Fruit fly (Drosophila melanogaster) whole organism, prepupa: ENCODE measurements around the gene CG16965.

Source experiments
- Blimp-1 ChIP-seq: fragments of 200-800 bp; sonication (Bioruptor generic); optimal IDR thresholded peaks from 3 replicates; lab custom pipeline; 2017; ENCODE audit warnings: missing biosample characterization, missing genetic modification characterization, mild to moderate bottlenecking, moderate library complexity, missing genetic modification reagents
- CG10631 ChIP-seq: fragments of 200-800 bp; sonication (Bioruptor generic); optimal IDR thresholded peaks from 2 replicates; lab custom pipeline; 2016; ENCODE audit warnings: missing biosample characterization, missing genetic modification characterization
- CG10669 ChIP-seq: fragments of 200-800 bp; sonication (Bioruptor generic); optimal IDR thresholded peaks from 3 replicates; lab custom pipeline; 2018; ENCODE audit warnings: missing biosample characterization, mild to moderate bottlenecking, missing genetic modification characterization, moderate library complexity
- CG11902 ChIP-seq: fragments of 200-800 bp; sonication (Bioruptor generic); optimal IDR thresholded peaks from 3 replicates; lab custom pipeline; 2016; ENCODE audit warnings: missing biosample characterization, missing genetic modification characterization
- CG15336 ChIP-seq: fragments of 200-800 bp; sonication (Bioruptor generic); IDR thresholded peaks from 2 replicates; pipeline ENCODE4 v1.3.6; 2022; ENCODE audit warnings: missing biosample characterization, missing genetic modification characterization
- CG1621 ChIP-seq: fragments of 200-800 bp; sonication (Bioruptor generic); optimal IDR thresholded peaks from 3 replicates; lab custom pipeline; 2018; ENCODE audit warnings: missing biosample characterization, mild to moderate bottlenecking, missing genetic modification characterization
- CG16779 ChIP-seq: fragments of 200-800 bp; sonication (Bioruptor generic); optimal IDR thresholded peaks from 3 replicates; lab custom pipeline; 2017; ENCODE audit warnings: missing biosample characterization, mild to moderate bottlenecking, missing genetic modification characterization
- CG34406 ChIP-seq: fragments of 200-800 bp; sonication (Bioruptor generic); optimal IDR thresholded peaks from 3 replicates; lab custom pipeline; 2016; ENCODE audit warnings: missing biosample characterization, missing genetic modification characterization
- CG6276 ChIP-seq: fragments of 200-800 bp; sonication (Bioruptor generic); optimal IDR thresholded peaks from 2 replicates; lab custom pipeline; 2017; ENCODE audit warnings: missing biosample characterization, mild to moderate bottlenecking, missing genetic modification characterization
- CG6792 ChIP-seq: fragments of 200-800 bp; sonication (Bioruptor generic); optimal IDR thresholded peaks from 3 replicates; lab custom pipeline; 2016; ENCODE audit warnings: missing biosample characterization, missing genetic modification characterization
- CG6808 ChIP-seq: fragments of 200-800 bp; sonication (Bioruptor generic); optimal IDR thresholded peaks from 3 replicates; lab custom pipeline; 2017; ENCODE audit warnings: missing biosample characterization, missing genetic modification characterization, mild to moderate bottlenecking, moderate library complexity, missing genetic modification reagents
- CG6854 ChIP-seq: fragments of 200-800 bp; sonication (Bioruptor generic); optimal IDR thresholded peaks from 2 replicates; lab custom pipeline; 2017; ENCODE audit warnings: missing biosample characterization, mild to moderate bottlenecking, missing genetic modification characterization
- CG7368 ChIP-seq: fragments of 200-800 bp; sonication (Bioruptor generic); optimal IDR thresholded peaks from 3 replicates; lab custom pipeline; 2016; ENCODE audit warnings: missing biosample characterization, missing genetic modification characterization
- CG8632 ChIP-seq: fragments of 200-800 bp; sonication (Bioruptor generic); optimal IDR thresholded peaks from 3 replicates; lab custom pipeline; 2016; ENCODE audit warnings: missing biosample characterization, missing genetic modification characterization
- Eip75B ChIP-seq: fragments of 200-800 bp; sonication (Bioruptor generic); optimal IDR thresholded peaks from 3 replicates; lab custom pipeline; 2016; ENCODE audit warnings: missing biosample characterization, missing genetic modification characterization
- Eip93F ChIP-seq: fragments of 200-800 bp; sonication (Bioruptor generic); optimal IDR thresholded peaks from 2 replicates; lab custom pipeline; 2016; ENCODE audit warnings: missing biosample characterization, mild to moderate bottlenecking, missing genetic modification characterization
- Hr38 ChIP-seq: sonication (Bioruptor generic); optimal IDR thresholded peaks from 2 replicates; lab custom pipeline; 2016; ENCODE audit warnings: missing biosample characterization, missing genetic modification characterization
- Met ChIP-seq: fragments of 200-800 bp; sonication (Bioruptor generic); optimal IDR thresholded peaks from 3 replicates; lab custom pipeline; 2016; ENCODE audit warnings: missing biosample characterization, missing genetic modification characterization
- OdsH ChIP-seq: fragments of 200-800 bp; sonication (Bioruptor generic); optimal IDR thresholded peaks from 3 replicates; lab custom pipeline; 2016; ENCODE audit warnings: missing biosample characterization, missing genetic modification characterization
- Smox ChIP-seq: fragments of 200-800 bp; sonication (Bioruptor generic); optimal IDR thresholded peaks from 3 replicates; lab custom pipeline; 2016; ENCODE audit warnings: missing biosample characterization, missing genetic modification characterization
- Sox102F ChIP-seq: fragments of 200-800 bp; sonication (Bioruptor generic); optimal IDR thresholded peaks from 2 replicates; lab custom pipeline; 2016; ENCODE audit warnings: missing biosample characterization, mild to moderate bottlenecking, missing genetic modification characterization
- Sox14 ChIP-seq: fragments of 200-800 bp; sonication (Bioruptor generic); optimal IDR thresholded peaks from 3 replicates; lab custom pipeline; 2016; ENCODE audit warnings: missing biosample characterization, missing genetic modification characterization
- achi ChIP-seq: fragments of 200-800 bp; sonication (Bioruptor generic); optimal IDR thresholded peaks from 3 replicates; lab custom pipeline; 2016; ENCODE audit warnings: missing biosample characterization, missing genetic modification characterization
- cyc ChIP-seq: fragments of 200-800 bp; sonication (Bioruptor generic); optimal IDR thresholded peaks from 3 replicates; lab custom pipeline; 2016; ENCODE audit warnings: missing biosample characterization, missing genetic modification characterization
- dac ChIP-seq: fragments of 200-800 bp; sonication (Bioruptor generic); optimal IDR thresholded peaks from 2 replicates; lab custom pipeline; 2017; ENCODE audit warnings: missing biosample characterization, mild to moderate bottlenecking, missing genetic modification characterization
- dsx ChIP-seq: fragments of 200-800 bp; optimal IDR thresholded peaks from 3 replicates; lab custom pipeline; 2019; ENCODE audit warnings: missing biosample characterization, mild to moderate bottlenecking, missing genetic modification characterization, moderate library complexity; ENCODE audit not compliant: poor library complexity, severe bottlenecking
- eg ChIP-seq: fragments of 200-800 bp; sonication (Bioruptor generic); IDR thresholded peaks from 3 replicates; pipeline ENCODE4 v1.3.6; 2022; ENCODE audit warnings: missing biosample characterization, missing genetic modification characterization
- esn ChIP-seq: fragments of 200-800 bp; sonication (Bioruptor generic); optimal IDR thresholded peaks from 2 replicates; lab custom pipeline; 2016; ENCODE audit warnings: missing biosample characterization, mild to moderate bottlenecking, missing genetic modification characterization, moderate library complexity
- fd59A ChIP-seq: fragments of 200-800 bp; sonication (Bioruptor generic); optimal IDR thresholded peaks from 2 replicates; lab custom pipeline; 2017; ENCODE audit warnings: missing biosample characterization, mild to moderate bottlenecking, missing genetic modification characterization, missing genetic modification reagents
- fd85E ChIP-seq: fragments of 200-800 bp; sonication (Bioruptor generic); optimal IDR thresholded peaks from 3 replicates; lab custom pipeline; 2016; ENCODE audit warnings: missing biosample characterization, missing genetic modification characterization
- fkh ChIP-seq: fragments of 200-800 bp; sonication (Bioruptor generic); optimal IDR thresholded peaks from 3 replicates; lab custom pipeline; 2017; ENCODE audit warnings: missing biosample characterization, mild to moderate bottlenecking, missing genetic modification characterization, moderate library complexity
- lz ChIP-seq: fragments of 200-800 bp; sonication (Bioruptor generic); optimal IDR thresholded peaks from 3 replicates; lab custom pipeline; 2016; ENCODE audit warnings: missing biosample characterization, missing genetic modification characterization
- net ChIP-seq: fragments of 200-800 bp; sonication (Bioruptor generic); optimal IDR thresholded peaks from 3 replicates; lab custom pipeline; 2016; ENCODE audit warnings: missing biosample characterization, missing genetic modification characterization
- pdm3 ChIP-seq: fragments of 200-800 bp; sonication (Bioruptor generic); optimal IDR thresholded peaks from 3 replicates; lab custom pipeline; 2016; ENCODE audit warnings: missing biosample characterization, missing genetic modification characterization
- salr ChIP-seq, 2 experiments: fragments of 200-800 bp; sonication (Bioruptor generic); optimal IDR thresholded peaks; 3 replicates each; lab custom pipeline; 2016 to 2018; ENCODE audit warnings: missing biosample characterization in 2 of 2, missing genetic modification characterization in 2 of 2, mild to moderate bottlenecking in 1 of 2
- spab ChIP-seq: fragments of 200-800 bp; sonication (Bioruptor generic); optimal IDR thresholded peaks from 2 replicates; lab custom pipeline; 2017; ENCODE audit warnings: missing biosample characterization, mild to moderate bottlenecking, missing genetic modification characterization, missing genetic modification reagents
- ss ChIP-seq, 2 experiments: fragments of 200-800 bp; sonication (Bioruptor generic); optimal IDR thresholded peaks; 2 replicates in 1 of 2; 3 replicates in 1 of 2; lab custom pipeline; 2017 to 2018; ENCODE audit warnings: mild to moderate bottlenecking in 2 of 2, missing biosample characterization in 2 of 2, missing genetic modification characterization in 2 of 2, moderate library complexity in 1 of 2
- svp ChIP-seq: fragments of 200-800 bp; sonication (Bioruptor generic); peaks from one replicate; lab custom pipeline; 2016; ENCODE audit warnings: missing biosample characterization, missing genetic modification characterization
- topi ChIP-seq: fragments of 200-800 bp; sonication (Bioruptor generic); optimal IDR thresholded peaks from 3 replicates; lab custom pipeline; 2016; ENCODE audit warnings: missing biosample characterization, missing genetic modification characterization

The CG16965 gene

DNA sequence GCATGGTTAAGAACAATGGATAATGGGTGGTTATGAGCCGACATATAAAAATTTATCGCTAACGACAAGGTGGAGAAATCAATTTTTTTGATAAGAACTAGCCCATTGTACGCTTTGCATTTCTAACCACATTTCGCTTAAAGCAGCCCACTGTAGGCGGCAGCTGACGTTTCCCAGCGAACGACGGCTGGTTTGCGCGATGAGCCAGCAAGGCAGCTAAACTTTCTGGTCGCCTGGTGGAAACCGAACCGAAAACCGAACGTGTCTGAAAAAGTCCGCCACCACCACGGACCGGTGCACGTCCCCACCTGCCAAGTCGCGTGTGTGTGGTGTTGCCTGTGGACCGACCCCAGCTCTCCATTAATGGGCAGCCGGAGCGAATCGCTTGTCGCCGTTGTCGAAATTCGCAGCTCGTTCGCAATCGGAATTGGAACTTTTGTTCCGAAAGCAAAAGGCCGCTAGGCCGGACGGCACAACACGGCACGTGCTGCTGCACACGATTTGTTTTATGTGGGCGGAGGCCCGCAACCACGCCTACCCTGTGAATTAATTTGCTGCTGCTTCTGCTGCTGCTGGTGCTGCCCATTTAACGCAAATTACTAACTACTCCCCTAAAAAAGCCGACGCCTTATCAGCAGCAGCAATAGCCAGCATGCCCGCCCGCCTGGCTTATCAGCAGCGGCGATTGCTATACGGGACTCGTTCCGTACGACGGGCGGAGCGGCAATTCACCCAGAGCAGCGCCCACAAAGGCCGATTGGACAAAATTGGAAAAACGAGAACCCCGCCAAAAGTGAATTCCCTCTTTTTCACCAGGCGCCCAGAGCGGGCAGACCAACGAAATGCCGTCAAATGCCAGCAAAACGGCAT lies 21.8 kb downstream of the CG16965 start (continued):
- TF ChIP-seq CG6276 (GFP tag; lab: Kevin White, UChicago) (peak; percentile 19), CG16779 (tag; lab: Kevin White, UChicago) (peak; percentile 32), Eip93F (GFP tag; lab: Kevin White, UChicago) (no peak), CG10631 (GFP tag; lab: Kevin White, UChicago) (peak; percentile 31), Sox102F (GFP tag; lab: Kevin White, UChicago) (peak; percentile 7), fd85E (no peak), spab (GFP tag; lab: Kevin White, UChicago) (no peak), CG8632 (peak; percentile 28), CG6808 (GFP tag; lab: Kevin White, UChicago) (no peak), Hr38 (GFP tag; lab: Kevin White, UChicago) (no peak), cyc (GFP tag; lab: Kevin White, UChicago) (no peak), Sox14 (GFP tag; lab: Kevin White, UChicago) (peak; percentile 42), CG7368 (GFP tag; lab: Kevin White, UChicago) (peak; percentile 30), CG34406 (peak; percentile 13), Blimp-1 (GFP tag; lab: Kevin White, UChicago) (peak; percentile 35), svp (GFP tag; lab: Kevin White, UChicago) (peak; percentile 88), Met (GFP tag; lab: Kevin White, UChicago) (peak; percentile 27), eg (GFP tag; lab: Robert Waterston, UW) (no peak), dac (GFP tag; lab: Kevin White, UChicago) (no peak), fd59A (GFP tag; lab: Kevin White, UChicago) (no peak), CG1621 (peak; percentile 61), OdsH (peak; percentile 42), topi (peak; percentile 7), esn (GFP tag; lab: Kevin White, UChicago) (peak; percentile 48), CG15336 (GFP tag; lab: Robert Waterston, UW) (no peak), CG6792 (GFP tag; lab: Kevin White, UChicago) (peak; percentile 15), net (peak; percentile 68), salr (GFP tag; optimal IDR thresholded peaks at IDR 0.05; lab: Kevin White, UChicago) (peak in 1 of 2 experiments; percentile 28), CG6854 (GFP tag; lab: Kevin White, UChicago) (peak; percentile 99), achi (GFP tag; lab: Kevin White, UChicago) (peak; percentile 35), CG10669 (GFP tag; lab: Kevin White, UChicago) (no peak), ss (GFP tag; optimal IDR thresholded peaks at IDR 0.05; lab: Kevin White, UChicago) (peak; percentile 18 to 68), CG11902 (GFP tag; lab: Kevin White, UChicago) (no peak), lz (no peak), pdm3 (GFP tag; lab: Kevin White, UChicago) (peak; percentile 47), Eip75B (no peak), Smox (peak; percentile 12)

DNA sequence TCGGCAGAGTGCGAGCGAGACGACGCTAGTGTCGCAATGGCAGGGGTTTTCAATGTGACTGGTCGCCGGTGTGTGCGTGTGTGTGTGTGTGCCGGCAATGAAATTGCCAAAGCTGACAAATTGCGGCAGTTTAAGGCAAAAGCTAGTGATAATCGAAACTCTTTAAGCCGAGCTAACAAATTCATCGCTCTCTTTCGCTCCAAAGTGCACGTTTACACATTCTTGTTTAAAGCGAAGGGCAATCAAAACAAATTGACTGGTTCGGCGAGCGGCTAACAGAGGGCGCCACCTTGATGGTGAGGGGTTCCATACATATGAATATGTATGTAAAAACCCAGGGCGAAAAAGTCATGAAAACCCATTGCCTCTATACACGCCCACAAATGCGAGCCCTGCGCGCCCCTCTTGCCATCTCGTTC lies 22.4 kb downstream of the CG16965 start:
- no peak for TF ChIP-seq spab (GFP tag; lab: Kevin White, UChicago)
- TF ChIP-seq fkh = no peak
- TF ChIP-seq dsx = peak; percentile 77
- peak; percentile 64 for TF ChIP-seq svp (GFP tag; lab: Kevin White, UChicago)
